Worm (Caenorhabditis elegans) whole organism, L1 larva: ENCODE results near the gene srg-4.

ENCODE experiments used
- C04F5.9 ChIP-seq: sonication (generic microtip); optimal IDR thresholded peaks from 2 replicates; lab custom pipeline; 2016; ENCODE audit warnings: missing genetic modification characterization, missing compliant biosample characterization
- Y116A8C.19 ChIP-seq: sonication (generic microtip); optimal IDR thresholded peaks from 2 replicates; lab custom pipeline; 2016; ENCODE audit warnings: missing compliant biosample characterization, missing genetic modification characterization, borderline replicate concordance
- alr-1 ChIP-seq: fragments of 200-800 bp; sonication (Bioruptor generic); optimal IDR thresholded peaks from 2 replicates; lab custom pipeline; 2018; ENCODE audit warnings: borderline replicate concordance, mild to moderate bottlenecking, missing genetic modification characterization, missing compliant biosample characterization
- ama-1 ChIP-seq: fragments of 150-350 bp; optimal IDR thresholded peaks from 2 replicates; lab custom pipeline; 2014
- blmp-1 ChIP-seq: fragments of 150-350 bp; optimal IDR thresholded peaks from 2 replicates; lab custom pipeline; 2014; ENCODE audit warnings: missing biosample characterization, missing genetic modification characterization
- ceh-8 ChIP-seq: fragments of 200-800 bp; sonication (Bioruptor generic); optimal IDR thresholded peaks from 2 replicates; lab custom pipeline; 2018; ENCODE audit warnings: mild to moderate bottlenecking, missing genetic modification characterization, moderate library complexity, missing compliant biosample characterization
- ceh-88 ChIP-seq: fragments of 200-800 bp; sonication (Bioruptor generic); IDR thresholded peaks from 2 replicates; pipeline ENCODE4 v1.3.6; 2022; ENCODE audit warnings: missing genetic modification characterization, missing compliant biosample characterization
- ceh-90 ChIP-seq: sonication (generic microtip); optimal IDR thresholded peaks from 2 replicates; lab custom pipeline; 2016; ENCODE audit warnings: missing genetic modification characterization, missing compliant biosample characterization
- dsc-1 ChIP-seq: sonication (generic microtip); optimal IDR thresholded peaks from 2 replicates; lab custom pipeline; 2016; ENCODE audit warnings: mild to moderate bottlenecking, missing genetic modification characterization, missing compliant biosample characterization
- efl-1 ChIP-seq, 4 experiments: fragments of 150-350 bp; optimal IDR thresholded peaks in 3 of 4; peaks in 1 of 4; 1 replicate in 1 of 4; 2 replicates in 3 of 4; lab custom pipeline; 2014; ENCODE audit warnings: missing biosample characterization in 2 of 4, missing genetic modification characterization in 2 of 4, missing genetic modification reagents in 2 of 4
- efl-3 ChIP-seq: fragments of 200-800 bp; sonication (Bioruptor generic); optimal IDR thresholded peaks from 2 replicates; lab custom pipeline; 2018; ENCODE audit warnings: mild to moderate bottlenecking, missing genetic modification characterization, missing compliant biosample characterization
- elt-2 ChIP-seq: sonication (generic microtip); optimal IDR thresholded peaks from 2 replicates; lab custom pipeline; 2016; ENCODE audit warnings: missing genetic modification characterization, mild to moderate bottlenecking, inconsistent platforms, missing compliant biosample characterization, missing genetic modification reagents
- elt-3 ChIP-seq, 6 experiments: fragments of 150-350 bp in 1 of 6; sonication (generic microtip); optimal IDR thresholded peaks; 2 replicates each; lab custom pipeline; 2017 to 2018; ENCODE audit warnings: missing biosample characterization in 6 of 6, missing genetic modification characterization in 6 of 6, inconsistent platforms in 1 of 6
- fkh-10 ChIP-seq: sonication (generic microtip); optimal IDR thresholded peaks from 2 replicates; lab custom pipeline; 2017; ENCODE audit warnings: missing biosample characterization, missing genetic modification reagents, missing genetic modification characterization
- grh-1 ChIP-seq: fragments of 200-800 bp; sonication (Bioruptor generic); IDR thresholded peaks from 2 replicates; pipeline ENCODE4 v1.3.6; 2022; ENCODE audit warnings: missing genetic modification reagents, missing genetic modification characterization, missing compliant biosample characterization
- hlh-4 ChIP-seq: sonication (generic microtip); optimal IDR thresholded peaks from 2 replicates; lab custom pipeline; 2016; ENCODE audit warnings: mild to moderate bottlenecking, missing genetic modification characterization, missing compliant biosample characterization
- hpl-2 ChIP-seq: fragments of 150-350 bp; optimal IDR thresholded peaks from 2 replicates; lab custom pipeline; 2014; ENCODE audit warnings: missing biosample characterization, missing genetic modification reagents, missing genetic modification characterization
- isw-1 ChIP-seq: fragments of 200-800 bp; sonication (Bioruptor generic); IDR thresholded peaks from 2 replicates; pipeline ENCODE4 v1.3.6; 2022; ENCODE audit warnings: missing genetic modification characterization, missing compliant biosample characterization
- lin-13 ChIP-seq: fragments of 150-350 bp; optimal IDR thresholded peaks from 2 replicates; lab custom pipeline; 2014; ENCODE audit warnings: missing biosample characterization, missing genetic modification reagents, missing genetic modification characterization
- lin-15B ChIP-seq: fragments of 150-350 bp; sonication (generic microtip); optimal IDR thresholded peaks from 3 replicates; lab custom pipeline; 2014; ENCODE audit warnings: missing biosample characterization, missing genetic modification characterization
- lin-35 ChIP-seq, 2 experiments: fragments of 150-350 bp; optimal IDR thresholded peaks; 2 replicates each; lab custom pipeline; 2014; ENCODE audit warnings: missing biosample characterization in 2 of 2, missing genetic modification characterization in 2 of 2, missing genetic modification reagents in 2 of 2
- lsy-2 ChIP-seq, 2 experiments: fragments of 150-350 bp; optimal IDR thresholded peaks; 2 replicates each; lab custom pipeline; 2014; ENCODE audit warnings: missing biosample characterization in 2 of 2, missing genetic modification characterization in 2 of 2
- nhr-28 ChIP-seq: fragments of 150-350 bp; optimal IDR thresholded peaks from 2 replicates; lab custom pipeline; 2014; ENCODE audit warnings: missing biosample characterization, missing genetic modification characterization
- nhr-84 ChIP-seq: sonication (generic microtip); optimal IDR thresholded peaks from 2 replicates; lab custom pipeline; 2017; ENCODE audit warnings: missing biosample characterization, missing genetic modification characterization
- nhr-85 ChIP-seq: sonication (generic microtip); peaks from one replicate; lab custom pipeline; 2016; ENCODE audit warnings: missing genetic modification characterization, inconsistent platforms, missing compliant biosample characterization
- pax-3 ChIP-seq: fragments of 200-800 bp; sonication (Bioruptor generic); optimal IDR thresholded peaks from 2 replicates; lab custom pipeline; 2018; ENCODE audit warnings: mild to moderate bottlenecking, missing genetic modification characterization, moderate library complexity, missing compliant biosample characterization
- skn-1 ChIP-seq: fragments of 150-350 bp; optimal IDR thresholded peaks from 2 replicates; lab custom pipeline; 2014; ENCODE audit warnings: missing biosample characterization, missing genetic modification characterization
- snpc-4 ChIP-seq: fragments of 150-350 bp; optimal IDR thresholded peaks from 2 replicates; lab custom pipeline; 2014; ENCODE audit warnings: missing biosample characterization, missing genetic modification characterization
- sox-4 ChIP-seq: sonication (generic microtip); optimal IDR thresholded peaks from 2 replicates; lab custom pipeline; 2016; ENCODE audit warnings: missing genetic modification characterization, missing compliant biosample characterization
- sptf-1 ChIP-seq: fragments of 150-350 bp; optimal IDR thresholded peaks from 2 replicates; lab custom pipeline; 2014; ENCODE audit warnings: missing biosample characterization, missing genetic modification characterization
- sup-37 ChIP-seq: fragments of 200-800 bp; sonication (Bioruptor generic); optimal IDR thresholded peaks from 2 replicates; lab custom pipeline; 2018; ENCODE audit warnings: mild to moderate bottlenecking, missing genetic modification characterization, missing compliant biosample characterization
- swsn-7 ChIP-seq: sonication (generic microtip); optimal IDR thresholded peaks from 2 replicates; lab custom pipeline; 2016; ENCODE audit warnings: missing genetic modification characterization, missing compliant biosample characterization
- tbx-2 ChIP-seq: sonication (generic microtip); optimal IDR thresholded peaks from 2 replicates; lab custom pipeline; 2016; ENCODE audit warnings: missing genetic modification characterization, missing compliant biosample characterization
- tlp-1 ChIP-seq: fragments of 150-350 bp; optimal IDR thresholded peaks from 2 replicates; lab custom pipeline; 2014; ENCODE audit warnings: missing biosample characterization, missing genetic modification characterization
- unc-130 ChIP-seq: fragments of 150-350 bp; optimal IDR thresholded peaks from 2 replicates; lab custom pipeline; 2017; ENCODE audit warnings: missing biosample characterization, missing genetic modification characterization, inconsistent platforms
- unc-30 ChIP-seq: sonication (generic microtip); optimal IDR thresholded peaks from 2 replicates; lab custom pipeline; 2017; ENCODE audit warnings: missing biosample characterization, missing genetic modification characterization
- unc-86 ChIP-seq: sonication (generic microtip); optimal IDR thresholded peaks from 2 replicates; lab custom pipeline; 2016; ENCODE audit warnings: missing genetic modification characterization, missing compliant biosample characterization
- unc-98 ChIP-seq: fragments of 200-800 bp; sonication (Bioruptor generic); IDR thresholded peaks from 2 replicates; pipeline ENCODE4 v1.3.6; 2022; ENCODE audit warnings: missing genetic modification characterization, missing compliant biosample characterization
- vab-15 ChIP-seq: sonication (generic microtip); optimal IDR thresholded peaks from 2 replicates; lab custom pipeline; 2017; ENCODE audit warnings: missing genotype, mild to moderate bottlenecking, missing genetic modification characterization, missing compliant biosample characterization
- xbp-1 ChIP-seq: sonication (generic microtip); optimal IDR thresholded peaks from 2 replicates; lab custom pipeline; 2016; ENCODE audit warnings: missing genetic modification characterization, missing compliant biosample characterization

The srg-4 gene

DNA sequence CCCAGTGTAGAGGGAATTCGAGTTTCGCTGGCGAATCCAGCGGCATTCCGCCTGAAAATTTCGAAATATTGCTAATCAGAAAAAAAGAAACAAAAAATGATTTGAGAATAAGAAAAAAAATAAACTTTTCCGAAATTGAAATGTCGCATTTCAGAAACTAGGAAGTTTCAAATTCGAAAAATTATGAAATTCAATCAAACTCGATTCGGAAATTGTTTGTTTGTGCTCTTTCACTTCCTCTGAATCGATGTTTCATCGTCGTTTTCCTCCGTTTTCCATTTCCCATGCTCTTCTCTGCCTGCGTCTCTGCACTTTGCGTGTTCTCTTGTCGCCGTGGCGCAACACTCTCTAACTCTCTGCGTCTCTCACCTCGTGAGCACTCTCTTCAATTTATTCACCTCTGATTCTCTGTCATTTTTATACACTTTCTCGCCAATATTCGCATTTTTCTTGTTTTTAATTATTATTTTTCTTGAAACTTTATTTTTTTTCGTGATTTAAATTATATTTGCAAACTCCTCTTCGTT is 16.5 kb upstream of the srg-4 start, which contains the start of gene C18F10.7 (continued):
- TF ChIP-seq sptf-1, result no peak
- no peak for TF ChIP-seq efl-3 (GFP tag; lab: Kevin White, UChicago)
- peak; percentile 55 to 63 for TF ChIP-seq lin-35 (GFP tag; optimal IDR thresholded peaks at IDR 0.05; lab: Kevin White, UChicago)
- TF ChIP-seq unc-98 (GFP tag; lab: Robert Waterston, UW), result no peak
- no peak for TF ChIP-seq nhr-84 (tag; lab: Kevin White, UChicago)
- peak; percentile 70 for TF ChIP-seq xbp-1 (tag; lab: Kevin White, UChicago)
- no peak for TF ChIP-seq tlp-1 (tag; lab: Kevin White, UChicago)
- no peak for TF ChIP-seq unc-30 (tag; lab: Kevin White, UChicago)
- no peak for TF ChIP-seq lin-13
- peak; percentile 76 for TF ChIP-seq tbx-2 (tag; lab: Kevin White, UChicago)
- TF ChIP-seq nhr-85 (tag; lab: Kevin White, UChicago), result peak; percentile 70
- TF ChIP-seq elt-2 (tag; lab: Kevin White, UChicago), result peak; percentile 61
- no peak for TF ChIP-seq lin-15B (tag; lab: Kevin White, UChicago)
- no peak for TF ChIP-seq fkh-10 (GFP tag; lab: Kevin White, UChicago)
- peak; percentile 49 for TF ChIP-seq blmp-1 (tag; lab: Kevin White, UChicago)
- TF ChIP-seq swsn-7 (tag; lab: Kevin White, UChicago), result peak; percentile 86
- TF ChIP-seq unc-86 (tag; lab: Kevin White, UChicago), result peak; percentile 65
- no peak for TF ChIP-seq skn-1
- no peak for TF ChIP-seq alr-1 (tag; lab: Kevin White, UChicago)
- TF ChIP-seq sox-4 (tag; lab: Kevin White, UChicago), result no peak
- peak; percentile 34 for TF ChIP-seq C04F5.9 (tag; lab: Kevin White, UChicago)
- TF ChIP-seq ceh-90 (tag; lab: Kevin White, UChicago), result no peak
- TF ChIP-seq elt-3 (tag; optimal IDR thresholded peaks at IDR 0.05; lab: Kevin White, UChicago), result no peak
- TF ChIP-seq unc-130, result no peak
- no peak for TF ChIP-seq pax-3
- no peak; the same call in 1 of the 2 replicates for TF ChIP-seq ceh-88 (GFP tag; lab: Robert Waterston, UW)
- peak in 1 of 2 experiments; percentile 76 for TF ChIP-seq lsy-2 (tag; optimal IDR thresholded peaks at IDR 0.05; lab: Kevin White, UChicago)
- no peak for TF ChIP-seq ceh-8 (GFP tag; lab: Kevin White, UChicago)
- TF ChIP-seq dsc-1, result peak; percentile 66
- TF ChIP-seq Y116A8C.19, result no peak
- peak; percentile 3 for TF ChIP-seq sup-37 (GFP tag; lab: Kevin White, UChicago)
- no peak for TF ChIP-seq vab-15 (tag; lab: Kevin White, UChicago)
- TF ChIP-seq, all 84 proteins: peak for 42

DNA sequence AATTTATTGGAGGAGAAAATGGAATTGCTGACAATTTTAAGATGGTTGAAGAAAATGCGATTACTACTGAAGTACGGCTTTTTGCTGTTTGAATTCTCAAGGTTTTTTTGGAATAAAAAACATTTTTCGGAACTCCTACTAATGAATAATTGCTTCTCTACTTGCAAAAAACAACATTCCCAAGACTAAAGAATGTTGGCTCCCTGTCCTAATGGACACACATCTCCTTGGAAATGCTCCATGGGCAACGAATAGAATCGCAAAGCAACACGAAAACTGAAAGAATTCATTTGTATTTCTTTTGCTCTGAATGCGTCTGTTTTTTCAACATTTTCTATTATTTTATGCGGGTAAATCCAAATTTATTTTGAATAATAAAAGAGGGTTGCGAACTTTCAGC is 11.0 kb upstream of the srg-4 start, which contains the start of gene C18F10.2:
TSS of gene C18F10.2 (plus strand) at position 301 of the 400 bp plus-strand sequence.
- TF ChIP-seq hlh-4 (no peak), blmp-1 (tag; lab: Kevin White, UChicago) (no peak), grh-1 (GFP tag; lab: Robert Waterston, UW) (no peak)

DNA sequence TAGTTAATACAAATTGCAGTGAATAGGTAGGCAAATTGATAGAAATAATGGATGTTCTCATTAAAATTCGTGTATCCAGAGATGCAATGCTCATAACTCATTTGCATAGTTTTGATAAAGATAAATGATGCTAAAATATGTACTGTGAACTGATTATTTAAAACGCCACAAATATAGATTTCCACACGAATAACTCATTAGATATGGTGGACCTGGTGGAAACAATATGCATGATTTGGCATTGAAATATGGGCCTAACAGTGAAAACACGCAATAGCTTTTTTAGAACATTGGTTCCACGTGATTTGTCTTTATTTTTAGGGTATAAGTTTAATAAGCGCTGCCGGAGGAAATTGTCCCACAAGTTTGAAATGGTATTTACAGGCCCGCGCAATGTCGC is 8.4 kb upstream of the srg-4 start, which contains the start of gene srg-3:
TSS of gene srg-3 (minus strand) at position 101 of the 400 bp plus-strand sequence.
- TF ChIP-seq skn-1, result no peak
- no peak for TF ChIP-seq ceh-90 (tag; lab: Kevin White, UChicago)
- no peak for TF ChIP-seq snpc-4 (tag; lab: Kevin White, UChicago)
- no peak for TF ChIP-seq unc-130
- TF ChIP-seq isw-1 (GFP tag; lab: Robert Waterston, UW), result no peak
- no peak for TF ChIP-seq lin-13
- TF ChIP-seq efl-1 (optimal IDR thresholded peaks at IDR 0.05; lab: Kevin White, UChicago), result no peak
- TF ChIP-seq efl-1 (GFP tag; optimal IDR thresholded peaks at IDR 0.05 in 1 of 2; lab: Kevin White, UChicago), result no peak
- TF ChIP-seq sox-4 (tag; lab: Kevin White, UChicago), result no peak
- no peak for TF ChIP-seq nhr-28 (tag; lab: Kevin White, UChicago)
- no peak for TF ChIP-seq ama-1 (lab: Kevin White, UChicago)
- TF ChIP-seq tlp-1 (tag; lab: Kevin White, UChicago), result no peak
- TF ChIP-seq hpl-2, result no peak
